Fruit fly (Drosophila melanogaster) whole organism, embryonic: ENCODE results near the gene CG10467.
A peak's percentile ranks its signal among the peaks of the same experiment; 100 is the strongest.

Experiments used
- Bdp1 ChIP-seq: fragments of 200-800 bp; sonication (Bioruptor generic); optimal IDR thresholded peaks from 3 replicates; lab custom pipeline; 2016; ENCODE audit warnings: missing biosample characterization, missing genetic modification characterization
- C15 ChIP-seq: fragments of 200-800 bp; sonication (Bioruptor generic); IDR thresholded peaks from 3 replicates; pipeline ENCODE4 v1.3.6; 2022; ENCODE audit warnings: missing biosample characterization, missing genetic modification characterization
- CG10147 ChIP-seq: fragments of 200-800 bp; sonication (Bioruptor generic); optimal IDR thresholded peaks from 2 replicates; lab custom pipeline; 2019; ENCODE audit warnings: missing biosample characterization, mild to moderate bottlenecking, missing genetic modification characterization, moderate library complexity
- CG10267 ChIP-seq: fragments of 200-800 bp; sonication (Bioruptor generic); optimal IDR thresholded peaks from 2 replicates; lab custom pipeline; 2018; ENCODE audit warnings: missing biosample characterization, mild to moderate bottlenecking, missing genetic modification characterization, moderate library complexity
- CG10565 ChIP-seq: fragments of 200-800 bp; sonication (Bioruptor generic); optimal IDR thresholded peaks from 3 replicates; lab custom pipeline; 2016; ENCODE audit warnings: missing biosample characterization, mild to moderate bottlenecking, missing genetic modification characterization
- CG10979 ChIP-seq: fragments of 200-800 bp; sonication (Bioruptor generic); optimal IDR thresholded peaks from 2 replicates; lab custom pipeline; 2018; ENCODE audit warnings: missing biosample characterization, mild to moderate bottlenecking, missing genetic modification characterization, moderate library complexity
- CG11560 ChIP-seq: fragments of 200-800 bp; sonication (Bioruptor generic); IDR thresholded peaks from 3 replicates; pipeline ENCODE4 v1.3.6; 2022; ENCODE audit warnings: missing biosample characterization, missing genetic modification characterization
- CG11723 ChIP-seq: fragments of 200-800 bp; sonication (Bioruptor generic); optimal IDR thresholded peaks from 2 replicates; lab custom pipeline; 2017; ENCODE audit warnings: missing biosample characterization, mild to moderate bottlenecking, missing genetic modification characterization
- CG12769 ChIP-seq: fragments of 200-800 bp; sonication (Bioruptor generic); optimal IDR thresholded peaks from 2 replicates; lab custom pipeline; 2019; ENCODE audit warnings: missing biosample characterization, mild to moderate bottlenecking, missing genetic modification characterization, moderate library complexity
- CG13775 ChIP-seq: fragments of 200-800 bp; sonication (Bioruptor generic); optimal IDR thresholded peaks from 3 replicates; lab custom pipeline; 2017; ENCODE audit warnings: missing biosample characterization, mild to moderate bottlenecking, missing genetic modification characterization
- CG15073 ChIP-seq: fragments of 200-800 bp; sonication (Bioruptor generic); optimal IDR thresholded peaks from 2 replicates; lab custom pipeline; 2016; ENCODE audit warnings: missing biosample characterization, missing genetic modification characterization
- CG15479 ChIP-seq: fragments of 200-800 bp; sonication (Bioruptor generic); optimal IDR thresholded peaks from 3 replicates; lab custom pipeline; 2019; ENCODE audit warnings: missing biosample characterization, mild to moderate bottlenecking, missing genetic modification characterization, moderate library complexity
- CG15696 ChIP-seq: fragments of 200-800 bp; sonication (Bioruptor generic); optimal IDR thresholded peaks from 2 replicates; lab custom pipeline; 2019; ENCODE audit warnings: missing biosample characterization, mild to moderate bottlenecking, missing genetic modification characterization, moderate library complexity
- CG1647 ChIP-seq: fragments of 200-800 bp; sonication (Bioruptor generic); optimal IDR thresholded peaks from 3 replicates; lab custom pipeline; 2016; ENCODE audit warnings: missing biosample characterization, missing genetic modification characterization
- CG16779 ChIP-seq: fragments of 200-800 bp; sonication (Bioruptor generic); IDR thresholded peaks from 2 replicates; pipeline ENCODE4 v1.3.6; 2022; ENCODE audit warnings: missing biosample characterization, missing genetic modification characterization
- CG18262 ChIP-seq: fragments of 200-800 bp; optimal IDR thresholded peaks from 3 replicates; lab custom pipeline; 2019; ENCODE audit warnings: missing biosample characterization, mild to moderate bottlenecking, missing genetic modification characterization, moderate library complexity
- CG1832 ChIP-seq: fragments of 200-800 bp; sonication (Bioruptor generic); optimal IDR thresholded peaks from 2 replicates; lab custom pipeline; 2017; ENCODE audit warnings: missing biosample characterization, mild to moderate bottlenecking, missing genetic modification characterization, inconsistent platforms
- CG18619 ChIP-seq: fragments of 200-800 bp; sonication (Bioruptor generic); optimal IDR thresholded peaks from 3 replicates; lab custom pipeline; 2017; ENCODE audit warnings: missing biosample characterization, mild to moderate bottlenecking, missing genetic modification characterization
- CG32532 ChIP-seq: fragments of 200-800 bp; sonication (Bioruptor generic); IDR thresholded peaks from 2 replicates; pipeline ENCODE4 v1.3.6; 2022; ENCODE audit warnings: missing biosample characterization, missing genetic modification characterization
- CG32772 ChIP-seq: fragments of 200-800 bp; sonication (Bioruptor generic); IDR thresholded peaks from 2 replicates; pipeline ENCODE4 v1.3.6; 2022; ENCODE audit warnings: missing biosample characterization, missing genetic modification characterization
- CG34224 ChIP-seq: fragments of 200-800 bp; sonication (Bioruptor generic); IDR thresholded peaks from 3 replicates; pipeline ENCODE4 v1.3.6; 2022; ENCODE audit warnings: missing biosample characterization, missing genetic modification characterization; ENCODE audit not compliant: partially characterized antibody
- CG34422 ChIP-seq: fragments of 200-800 bp; sonication (Bioruptor generic); IDR thresholded peaks from 3 replicates; pipeline ENCODE4 v1.3.6; 2022; ENCODE audit warnings: missing biosample characterization, missing genetic modification characterization
- CG3995 ChIP-seq: fragments of 200-800 bp; sonication (Bioruptor generic); optimal IDR thresholded peaks from 3 replicates; lab custom pipeline; 2016; ENCODE audit warnings: missing biosample characterization, missing genetic modification characterization
- CG43689 ChIP-seq: fragments of 200-800 bp; sonication (Bioruptor generic); IDR thresholded peaks from 2 replicates; pipeline ENCODE4 v1.3.6; 2022; ENCODE audit warnings: missing biosample characterization, missing genetic modification characterization
- CG4617 ChIP-seq: fragments of 200-800 bp; sonication (Bioruptor generic); optimal IDR thresholded peaks from 3 replicates; lab custom pipeline; 2016; ENCODE audit warnings: missing biosample characterization, missing genetic modification characterization, borderline replicate concordance
- CG6254 ChIP-seq: fragments of 200-800 bp; sonication (Bioruptor generic); optimal IDR thresholded peaks from 3 replicates; lab custom pipeline; 2017; ENCODE audit warnings: mild to moderate bottlenecking, missing biosample characterization, missing genetic modification reagents, missing genetic modification characterization
- CG8089 ChIP-seq: fragments of 200-800 bp; sonication (Bioruptor generic); optimal IDR thresholded peaks from 3 replicates; lab custom pipeline; 2016; ENCODE audit warnings: missing biosample characterization, missing genetic modification characterization
- CG9609 ChIP-seq: fragments of 200-800 bp; sonication (Bioruptor generic); optimal IDR thresholded peaks from 3 replicates; lab custom pipeline; 2016; ENCODE audit warnings: missing biosample characterization, missing genetic modification characterization
- CrebB ChIP-seq: fragments of 200-800 bp; sonication (Bioruptor generic); optimal IDR thresholded peaks from 3 replicates; lab custom pipeline; 2018; ENCODE audit warnings: missing biosample characterization, mild to moderate bottlenecking, missing genetic modification characterization
- Dref ChIP-seq: fragments of 200-800 bp; sonication (Bioruptor generic); IDR thresholded peaks from 2 replicates; pipeline ENCODE4 v1.3.6; 2022; ENCODE audit warnings: missing biosample characterization, missing genetic modification characterization
- Fer2 ChIP-seq: fragments of 200-800 bp; sonication (Bioruptor generic); optimal IDR thresholded peaks from 2 replicates; lab custom pipeline; 2018; ENCODE audit warnings: missing biosample characterization, mild to moderate bottlenecking, missing genetic modification characterization, moderate library complexity
- Hsf ChIP-seq: fragments of 200-800 bp; sonication (Bioruptor generic); optimal IDR thresholded peaks from 3 replicates; lab custom pipeline; 2016; ENCODE audit warnings: missing biosample characterization, missing genetic modification characterization
- Lpt ChIP-seq: fragments of >200 bp; optimal IDR thresholded peaks from 2 replicates; lab custom pipeline; 2018; ENCODE audit warnings: missing biosample characterization, missing genetic modification characterization
- Ssrp ChIP-seq: fragments of 200-800 bp; sonication (Bioruptor generic); optimal IDR thresholded peaks from 2 replicates; lab custom pipeline; 2018; ENCODE audit warnings: missing biosample characterization, mild to moderate bottlenecking, missing genetic modification characterization, moderate library complexity
- ase ChIP-seq: fragments of 200-800 bp; sonication (Bioruptor generic); IDR thresholded peaks from 3 replicates; pipeline ENCODE4 v1.3.6; 2022; ENCODE audit warnings: missing biosample characterization, missing genetic modification characterization
- bab2 ChIP-seq: fragments of 200-800 bp; sonication (Bioruptor generic); optimal IDR thresholded peaks from 2 replicates; lab custom pipeline; 2016; ENCODE audit warnings: missing biosample characterization, missing genetic modification characterization
- bigmax ChIP-seq: fragments of 200-800 bp; sonication (Bioruptor generic); optimal IDR thresholded peaks from 2 replicates; lab custom pipeline; 2018; ENCODE audit warnings: missing biosample characterization, mild to moderate bottlenecking, missing genetic modification characterization
- chif ChIP-seq, 2 experiments: fragments of 200-800 bp; sonication (Bioruptor generic); optimal IDR thresholded peaks; 3 replicates each; lab custom pipeline; 2016; ENCODE audit warnings: missing biosample characterization in 2 of 2, missing genetic modification characterization in 2 of 2
- crol ChIP-seq: fragments of 200-800 bp; sonication (Bioruptor generic); IDR thresholded peaks from 2 replicates; pipeline ENCODE4 v1.3.6; 2022; ENCODE audit warnings: missing biosample characterization, missing genetic modification characterization
- dmrt11E ChIP-seq: fragments of 200-800 bp; sonication (Bioruptor generic); optimal IDR thresholded peaks from 3 replicates; lab custom pipeline; 2018; ENCODE audit warnings: missing biosample characterization, mild to moderate bottlenecking, missing genetic modification characterization, moderate library complexity
- dpn ChIP-seq, 2 experiments: fragments of 200-800 bp; sonication (Bioruptor generic); optimal IDR thresholded peaks; 3 replicates each; lab custom pipeline; 2016; ENCODE audit warnings: missing biosample characterization in 2 of 2, missing genetic modification characterization in 2 of 2
- ham ChIP-seq: fragments of 200-800 bp; sonication (Bioruptor generic); IDR thresholded peaks from 2 replicates; pipeline ENCODE4 v1.3.6; 2022; ENCODE audit warnings: missing biosample characterization, missing genetic modification characterization
- lab ChIP-seq: fragments of 200-800 bp; sonication (Bioruptor generic); optimal IDR thresholded peaks from 3 replicates; lab custom pipeline; 2017; ENCODE audit warnings: missing biosample characterization, missing genetic modification characterization, mild to moderate bottlenecking, moderate library complexity, missing genetic modification reagents
- luna ChIP-seq: fragments of 200-800 bp; sonication (Bioruptor generic); optimal IDR thresholded peaks from 2 replicates; lab custom pipeline; 2016; ENCODE audit warnings: missing biosample characterization, missing genetic modification characterization
- nau ChIP-seq: fragments of 200-800 bp; sonication (Bioruptor generic); optimal IDR thresholded peaks from 3 replicates; lab custom pipeline; 2017; ENCODE audit warnings: missing biosample characterization, mild to moderate bottlenecking, missing genetic modification characterization, missing genetic modification reagents
- odd ChIP-seq: fragments of 200-800 bp; sonication (Bioruptor generic); optimal IDR thresholded peaks from 2 replicates; lab custom pipeline; 2017; ENCODE audit warnings: missing biosample characterization, mild to moderate bottlenecking, missing genetic modification characterization
- pb ChIP-seq: fragments of 200-800 bp; sonication (Bioruptor generic); optimal IDR thresholded peaks from 3 replicates; lab custom pipeline; 2016; ENCODE audit warnings: missing biosample characterization, missing genetic modification characterization
- ro ChIP-seq: fragments of 200-800 bp; sonication (Bioruptor generic); IDR thresholded peaks from 2 replicates; pipeline ENCODE4 v1.3.6; 2022; ENCODE audit warnings: missing biosample characterization, missing genetic modification characterization
- stc ChIP-seq: fragments of 200-800 bp; sonication (Bioruptor generic); IDR thresholded peaks from 2 replicates; pipeline ENCODE4 v1.3.6; 2022; ENCODE audit warnings: missing biosample characterization, missing genetic modification characterization

CG10467 gene

DNA sequence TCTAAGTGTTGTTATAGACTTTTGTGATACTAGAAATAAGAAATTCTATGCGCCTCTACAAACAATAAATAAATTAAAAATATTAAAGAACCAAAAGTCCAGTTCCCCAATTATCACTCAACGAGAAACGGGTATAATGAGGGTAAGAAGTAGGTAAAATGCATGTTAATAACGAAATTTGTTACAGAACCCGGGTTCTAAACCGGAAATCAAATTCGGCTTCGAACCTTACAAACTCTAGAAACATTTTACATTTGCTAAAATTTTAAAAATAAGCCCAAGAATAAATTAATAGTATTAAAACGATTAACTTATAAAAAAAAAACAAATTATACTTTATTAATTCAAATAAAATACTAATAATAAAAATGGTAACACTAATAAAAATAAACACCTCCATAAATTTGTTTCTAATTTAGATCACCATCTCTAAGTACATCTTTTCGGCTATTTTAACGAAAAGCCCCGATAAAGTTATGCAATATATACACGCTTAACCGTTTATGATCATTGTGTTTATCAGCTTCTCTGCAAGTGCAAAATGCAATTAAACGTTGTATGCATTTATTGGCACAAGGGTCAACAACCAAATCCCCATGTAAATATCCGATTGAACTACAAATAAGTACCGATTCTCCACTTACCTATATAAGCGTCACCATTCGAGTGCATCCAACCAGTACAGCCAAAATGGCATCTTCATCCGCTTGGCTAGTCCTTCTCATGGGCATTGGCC is 22.9 kb downstream of the CG10467 start, which contains the start of gene CG6602 (continued):
- TF ChIP-seq CG6254 (GFP tag; lab: Kevin White, UChicago) (peak; percentile 44), CG10979 (tag; lab: Kevin White, UChicago) (peak; percentile 60), CG43689 (GFP tag; lab: Robert Waterston, UW) (peak; percentile 5; the same call in 1 of the 2 replicates), CG10267 (peak; percentile 55), Fer2 (tag; lab: Kevin White, UChicago) (peak; percentile 51), CG18262 (peak; percentile 53), CG4617 (GFP tag; lab: Kevin White, UChicago) (no peak), CG13775 (GFP tag; lab: Kevin White, UChicago) (peak; percentile 69), ro (GFP tag; lab: Robert Waterston, UW) (peak; percentile 23; the same call in 1 of the 2 replicates), Bdp1 (GFP tag; lab: Kevin White, UChicago) (no peak), Dref (GFP tag; lab: Robert Waterston, UW) (no peak), lab (GFP tag; lab: Kevin White, UChicago) (peak; percentile 92), Hsf (GFP tag; lab: Kevin White, UChicago) (peak; percentile 60), CG16779 (GFP tag; lab: Robert Waterston, UW) (no peak), bigmax (GFP tag; lab: Kevin White, UChicago) (no peak), nau (GFP tag; lab: Kevin White, UChicago) (no peak), pb (GFP tag; lab: Kevin White, UChicago) (peak; percentile 30), dmrt11E (peak; percentile 39), ham (GFP tag; lab: Robert Waterston, UW) (peak; percentile 5; the same call in 1 of the 2 replicates), Lpt (GFP tag; lab: Kevin White, UChicago) (no peak), chif (GFP tag; optimal IDR thresholded peaks at IDR 0.05; lab: Kevin White, UChicago) (peak; percentile 10 to 51), Ssrp (peak; percentile 26), CG34224 (GFP tag; lab: Robert Waterston, UW) (no peak), CG1647 (GFP tag; lab: Kevin White, UChicago) (peak; percentile 24), bab2 (GFP tag; lab: Kevin White, UChicago) (no peak), crol (GFP tag; lab: Robert Waterston, UW) (no peak), CG11723 (GFP tag; lab: Kevin White, UChicago) (peak; percentile 42), CG15073 (GFP tag; lab: Kevin White, UChicago) (no peak), CG18619 (GFP tag; lab: Kevin White, UChicago) (peak; percentile 73), CG1832 (GFP tag; lab: Kevin White, UChicago) (no peak), CG15479 (GFP tag; lab: Kevin White, UChicago) (no peak), CG12769 (tag; lab: Kevin White, UChicago) (no peak), CG10147 (GFP tag; lab: Kevin White, UChicago) (peak; percentile 70), ase (peak; percentile 83), CG11560 (tag; lab: Robert Waterston, UW) (no peak; the same call in 2 of the 3 replicates), CG32772 (GFP tag; lab: Robert Waterston, UW) (peak; percentile 58), stc (peak; percentile 72; the same call in 1 of the 2 replicates), luna (GFP tag; lab: Kevin White, UChicago) (peak; percentile 74), dpn (GFP tag; optimal IDR thresholded peaks at IDR 0.05; lab: Kevin White, UChicago) (peak; percentile 32 to 76), CG9609 (peak; percentile 48), CG8089 (GFP tag; lab: Kevin White, UChicago) (peak; percentile 55), CG32532 (GFP tag; lab: Robert Waterston, UW) (peak; percentile 87), odd (peak; percentile 45), CG15696 (tag; lab: Kevin White, UChicago) (peak; percentile 34), C15 (GFP tag; lab: Robert Waterston, UW) (peak; percentile 42; the same call in 1 of the 3 replicates), CG3995 (GFP tag; lab: Kevin White, UChicago) (peak; percentile 38), CrebB (tag; lab: Kevin White, UChicago) (peak; percentile 5), CG34422 (GFP tag; lab: Robert Waterston, UW) (peak; percentile 81), CG10565 (GFP tag; lab: Kevin White, UChicago) (no peak)
